Worm (Caenorhabditis elegans) whole organism, mixed stage, embryonic: ENCODE data around the gene ssq-1.

Source experiments
- elt-3 ChIP-seq: fragments of 150-350 bp; optimal IDR thresholded peaks from 2 replicates; lab custom pipeline; 2014; ENCODE audit warnings: missing biosample characterization, missing genetic modification characterization
- lin-13 ChIP-seq: fragments of 150-350 bp; optimal IDR thresholded peaks from 2 replicates; lab custom pipeline; 2014; ENCODE audit warnings: missing biosample characterization, missing genetic modification characterization
- lsy-2 ChIP-seq: fragments of 150-350 bp; optimal IDR thresholded peaks from 2 replicates; lab custom pipeline; 2014; ENCODE audit warnings: missing biosample characterization, missing genetic modification characterization
- mep-1 ChIP-seq: fragments of 150-350 bp; optimal IDR thresholded peaks from 2 replicates; lab custom pipeline; 2017; ENCODE audit warnings: missing biosample characterization, missing genetic modification reagents, missing genetic modification characterization, inconsistent platforms
- nhr-28 ChIP-seq: fragments of 150-350 bp; optimal IDR thresholded peaks from 2 replicates; lab custom pipeline; 2014; ENCODE audit warnings: missing biosample characterization, missing genetic modification characterization
- pha-4 ChIP-seq: fragments of 150-350 bp; optimal IDR thresholded peaks from 2 replicates; lab custom pipeline; 2018; ENCODE audit warnings: missing biosample characterization, missing genetic modification reagents, missing genetic modification characterization
- sem-2 ChIP-seq: fragments of 200-800 bp; sonication (Bioruptor generic); optimal IDR thresholded peaks from 2 replicates; lab custom pipeline; 2018; ENCODE audit warnings: mild to moderate bottlenecking, missing genetic modification characterization, missing compliant biosample characterization
- snpc-4 ChIP-seq: fragments of 150-350 bp; optimal IDR thresholded peaks from 2 replicates; lab custom pipeline; 2014; ENCODE audit warnings: missing biosample characterization, missing genetic modification characterization
- unc-39 ChIP-seq: fragments of 150-350 bp; optimal IDR thresholded peaks from 2 replicates; lab custom pipeline; 2014; ENCODE audit warnings: missing biosample characterization, missing genetic modification characterization
- unc-62 ChIP-seq: fragments of 150-350 bp; optimal IDR thresholded peaks from 2 replicates; lab custom pipeline; 2014; ENCODE audit warnings: missing biosample characterization, missing genetic modification reagents, missing genetic modification characterization

- TF ChIP-seq lsy-2 (tag; lab: Kevin White, UChicago) (no peak), unc-62 (GFP tag; lab: Kevin White, UChicago) (no peak), pha-4 (no peak), snpc-4 (tag; lab: Kevin White, UChicago) (no peak), mep-1 (tag; lab: Kevin White, UChicago) (no peak), nhr-28 (tag; lab: Kevin White, UChicago) (no peak), lin-13 (no peak), unc-39 (tag; lab: Kevin White, UChicago) (no peak), elt-3 (tag; lab: Kevin White, UChicago) (no peak), sem-2 (GFP tag; lab: Kevin White, UChicago) (no peak)
Observed at ce11 chrIV:9803544-9803943, 48.8 kb upstream of the ssq-1 start.
